Worm (Caenorhabditis elegans) whole organism, young adult: Measurements from ENCODE around the gene hil-1.

Experiments used
- T26A5.8 ChIP-seq: sonication (generic microtip); optimal IDR thresholded peaks from 2 replicates; lab custom pipeline; 2016; ENCODE audit warnings: missing genetic modification characterization, missing compliant biosample characterization
- ama-1 ChIP-seq, 3 experiments: fragments of 150-350 bp in 1 of 3; sonication (generic microtip) in 2 of 3; optimal IDR thresholded peaks; 2 replicates each; lab custom pipeline; 2014 to 2018; ENCODE audit warnings: missing biosample characterization in 2 of 3, missing genetic modification characterization in 2 of 3, missing genetic modification reagents in 2 of 3
- unc-62 ChIP-seq: fragments of 150-350 bp; optimal IDR thresholded peaks from 2 replicates; lab custom pipeline; 2014; ENCODE audit warnings: missing biosample characterization, missing genetic modification reagents, missing genetic modification characterization

DNA sequence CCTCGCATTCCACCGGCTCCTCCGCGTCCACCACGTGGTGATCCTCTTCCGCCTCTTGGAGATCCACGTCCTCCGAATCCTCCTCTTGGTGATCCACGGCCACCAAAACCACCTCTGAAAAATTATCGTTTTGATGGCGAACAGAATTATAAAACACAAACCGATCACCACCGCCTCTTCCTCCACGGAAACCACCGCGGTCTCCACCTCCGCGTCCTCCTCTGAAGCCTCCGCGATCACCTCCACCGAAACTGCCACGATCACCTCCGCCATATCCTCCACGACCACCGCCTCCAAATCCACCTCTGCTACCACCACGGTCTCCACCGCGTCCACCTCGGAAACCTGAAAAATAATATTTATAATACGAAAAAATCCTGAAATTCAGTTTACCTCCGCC, 52.0 kb downstream of the hil-1 start:
- TF ChIP-seq unc-62: no peak
- TF ChIP-seq ama-1 (optimal IDR thresholded peaks at IDR 0.05; lab: Kevin White, UChicago): no peak
- TF ChIP-seq ama-1 (GFP tag; optimal IDR thresholded peaks at IDR 0.05; lab: Kevin White, UChicago): no peak
- TF ChIP-seq T26A5.8 (tag; lab: Kevin White, UChicago): no peak
